Worm (Caenorhabditis elegans) whole organism, L4 larva: ENCODE measurements around the gene tbc-10.

ENCODE experiments used
- F26F4.8 ChIP-seq: fragments of 200-800 bp; sonication (Bioruptor generic); conservative IDR thresholded peaks from 2 replicates; pipeline ENCODE4 v1.3.6; 2022; ENCODE audit warnings: missing genetic modification characterization, missing compliant biosample characterization
- F44E2.7 ChIP-seq: fragments of 200-800 bp; sonication (Bioruptor generic); IDR thresholded peaks from 2 replicates; pipeline ENCODE4 v2.1.2; 2022; ENCODE audit warnings: missing genetic modification characterization, missing compliant biosample characterization
- F49E8.2 ChIP-seq: sonication (generic microtip); optimal IDR thresholded peaks from 2 replicates; lab custom pipeline; 2016; ENCODE audit warnings: missing compliant biosample characterization, mild to moderate bottlenecking, missing genetic modification characterization, borderline replicate concordance
- T20F7.1 ChIP-seq: fragments of 200-800 bp; sonication (Bioruptor generic); optimal IDR thresholded peaks from 2 replicates; lab custom pipeline; 2018; ENCODE audit warnings: mild to moderate bottlenecking, missing genetic modification characterization, missing compliant biosample characterization
- Y48G9A.11 ChIP-seq: fragments of 200-800 bp; sonication (Bioruptor generic); IDR thresholded peaks from 2 replicates; pipeline ENCODE4 v1.3.6; 2022; ENCODE audit warnings: missing genetic modification reagents, missing genetic modification characterization, missing compliant biosample characterization
- attf-4 ChIP-seq: sonication (generic microtip); optimal IDR thresholded peaks from 3 replicates; lab custom pipeline; 2017; ENCODE audit warnings: missing biosample characterization, missing genetic modification characterization
- ceh-32 ChIP-seq: sonication (generic microtip); optimal IDR thresholded peaks from 2 replicates; lab custom pipeline; 2016; ENCODE audit warnings: mild to moderate bottlenecking, missing genetic modification characterization, missing compliant biosample characterization; ENCODE audit not compliant: poor library complexity
- daf-16 ChIP-seq, 3 experiments: sonication (generic microtip); optimal IDR thresholded peaks; 2 replicates each; lab custom pipeline; 2016 to 2017; ENCODE audit warnings: missing genetic modification characterization in 3 of 3, missing genetic modification reagents in 3 of 3, mild to moderate bottlenecking in 2 of 3, missing compliant biosample characterization in 2 of 3, missing biosample characterization in 1 of 3, moderate library complexity in 1 of 3
- dmd-6 ChIP-seq: fragments of 200-800 bp; sonication (Bioruptor generic); IDR thresholded peaks from 2 replicates; pipeline ENCODE4 v1.3.6; 2022; ENCODE audit warnings: missing genetic modification reagents, missing genetic modification characterization, missing compliant biosample characterization
- dpl-1 ChIP-seq: fragments of 150-350 bp; optimal IDR thresholded peaks from 2 replicates; lab custom pipeline; 2014; ENCODE audit warnings: missing biosample characterization, missing genetic modification reagents, missing genetic modification characterization
- duxl-1 ChIP-seq: sonication (generic microtip); optimal IDR thresholded peaks from 2 replicates; lab custom pipeline; 2016; ENCODE audit warnings: mild to moderate bottlenecking, missing genetic modification characterization, moderate library complexity, missing compliant biosample characterization; ENCODE audit not compliant: poor library complexity
- dve-1 ChIP-seq: sonication (generic microtip); optimal IDR thresholded peaks from 2 replicates; lab custom pipeline; 2017; ENCODE audit warnings: antibody characterized with exemption, mild to moderate bottlenecking, missing genetic modification characterization, missing compliant biosample characterization; ENCODE audit not compliant: insufficient read depth
- egl-27 ChIP-seq: sonication (generic microtip); optimal IDR thresholded peaks from 3 replicates; lab custom pipeline; 2017; ENCODE audit warnings: missing biosample characterization, missing genetic modification reagents, missing genetic modification characterization
- egl-43 ChIP-seq: fragments of 200-800 bp; sonication (Bioruptor generic); IDR thresholded peaks from 2 replicates; pipeline ENCODE4 v1.3.6; 2022; ENCODE audit warnings: missing genetic modification reagents, missing genetic modification characterization, missing compliant biosample characterization
- fos-1 ChIP-seq: fragments of 150-350 bp; optimal IDR thresholded peaks from 2 replicates; lab custom pipeline; 2014; ENCODE audit warnings: missing biosample characterization, missing genetic modification characterization
- hlh-11 ChIP-seq: fragments of 200-800 bp; sonication (Bioruptor generic); optimal IDR thresholded peaks from 2 replicates; lab custom pipeline; 2018; ENCODE audit warnings: mild to moderate bottlenecking, missing genetic modification characterization, missing compliant biosample characterization
- hlh-30 ChIP-seq: sonication (generic microtip); optimal IDR thresholded peaks from 2 replicates; lab custom pipeline; 2017; ENCODE audit warnings: antibody characterized with exemption, mild to moderate bottlenecking, missing genetic modification characterization, missing compliant biosample characterization; ENCODE audit not compliant: insufficient read depth
- hmg-1.1 ChIP-seq: fragments of 200-800 bp; sonication (Bioruptor generic); IDR thresholded peaks from 2 replicates; pipeline ENCODE4 v1.3.6; 2022; ENCODE audit warnings: missing genetic modification reagents, missing genetic modification characterization, missing compliant biosample characterization
- lin-1 ChIP-seq: fragments of 200-800 bp; sonication (Bioruptor generic); IDR thresholded peaks from 2 replicates; pipeline ENCODE4 v1.3.6; 2022; ENCODE audit warnings: missing genetic modification reagents, missing genetic modification characterization, missing compliant biosample characterization
- lir-3 ChIP-seq: sonication (generic microtip); optimal IDR thresholded peaks from 2 replicates; lab custom pipeline; 2016; ENCODE audit warnings: mild to moderate bottlenecking, missing genetic modification characterization, missing compliant biosample characterization
- mdt-29 ChIP-seq: fragments of 200-800 bp; sonication (Bioruptor generic); IDR thresholded peaks from 2 replicates; pipeline ENCODE4 v1.3.6; 2022; ENCODE audit warnings: missing genetic modification reagents, missing genetic modification characterization, missing compliant biosample characterization
- mep-1 ChIP-seq: fragments of 150-350 bp; sonication (generic microtip); optimal IDR thresholded peaks from 3 replicates; lab custom pipeline; 2014; ENCODE audit warnings: missing biosample characterization, missing genetic modification characterization
- mxl-2 ChIP-seq: fragments of 200-800 bp; sonication (Bioruptor generic); conservative IDR thresholded peaks from 2 replicates; pipeline ENCODE4 v1.3.6; 2022; ENCODE audit warnings: missing genetic modification reagents, missing genetic modification characterization, missing compliant biosample characterization
- nhr-10 ChIP-seq: fragments of 150-350 bp; optimal IDR thresholded peaks from 2 replicates; lab custom pipeline; 2014; ENCODE audit warnings: missing biosample characterization, missing genetic modification characterization
- nhr-237 ChIP-seq: sonication (generic microtip); optimal IDR thresholded peaks from 2 replicates; lab custom pipeline; 2017; ENCODE audit warnings: missing biosample characterization, missing genetic modification characterization
- nhr-28 ChIP-seq: fragments of 150-350 bp; optimal IDR thresholded peaks from 2 replicates; lab custom pipeline; 2014; ENCODE audit warnings: missing biosample characterization, missing genetic modification characterization
- nhr-42 ChIP-seq: fragments of 200-800 bp; sonication (Bioruptor generic); IDR thresholded peaks from 2 replicates; pipeline ENCODE4 v1.3.6; 2022; ENCODE audit warnings: missing genetic modification characterization, missing compliant biosample characterization
- nhr-48 ChIP-seq: sonication (generic microtip); optimal IDR thresholded peaks from 2 replicates; lab custom pipeline; 2016; ENCODE audit warnings: mild to moderate bottlenecking, missing genetic modification characterization, missing compliant biosample characterization
- nhr-6 ChIP-seq: fragments of 150-350 bp; optimal IDR thresholded peaks from 2 replicates; lab custom pipeline; 2014; ENCODE audit warnings: missing biosample characterization, missing genetic modification characterization
- nhr-77 ChIP-seq: fragments of 150-350 bp; optimal IDR thresholded peaks from 2 replicates; lab custom pipeline; 2014; ENCODE audit warnings: missing biosample characterization, missing genetic modification characterization
- pha-4 ChIP-seq, 2 experiments: fragments of 150-350 bp in 1 of 2; fragments of 200-800 bp in 1 of 2; sonication (Bioruptor generic) in 1 of 2; IDR thresholded peaks in 1 of 2; optimal IDR thresholded peaks in 1 of 2; 2 replicates each; pipeline versions ENCODE4 v1.3.6 to Lab custom; 2014 to 2022; ENCODE audit warnings: missing genetic modification characterization in 2 of 2, missing genetic modification reagents in 2 of 2, missing biosample characterization in 1 of 2, missing compliant biosample characterization in 1 of 2
- php-3 ChIP-seq: fragments of 200-800 bp; sonication (Bioruptor generic); IDR thresholded peaks from 2 replicates; pipeline ENCODE4 v1.3.6; 2022; ENCODE audit warnings: missing genetic modification reagents, missing genetic modification characterization, missing compliant biosample characterization
- pqm-1 ChIP-seq: sonication (generic microtip); optimal IDR thresholded peaks from 2 replicates; lab custom pipeline; 2017; ENCODE audit warnings: missing biosample characterization, missing genetic modification characterization
- sdz-12 ChIP-seq: fragments of 200-800 bp; sonication (Bioruptor generic); optimal IDR thresholded peaks from 2 replicates; lab custom pipeline; 2018; ENCODE audit warnings: mild to moderate bottlenecking, missing genetic modification characterization, missing compliant biosample characterization
- set-16 ChIP-seq: fragments of 200-800 bp; sonication (Bioruptor generic); IDR thresholded peaks from 2 replicates; pipeline ENCODE4 v1.3.6; 2022; ENCODE audit warnings: missing genetic modification reagents, missing genetic modification characterization, missing compliant biosample characterization
- skn-1 ChIP-seq: fragments of 150-350 bp; optimal IDR thresholded peaks from 2 replicates; lab custom pipeline; 2014; ENCODE audit warnings: missing biosample characterization, missing genetic modification characterization
- tra-1 ChIP-seq: fragments of 200-800 bp; sonication (Bioruptor generic); IDR thresholded peaks from 2 replicates; pipeline ENCODE4 v1.3.6; 2022; ENCODE audit warnings: missing genetic modification reagents, missing genetic modification characterization, missing compliant biosample characterization
- unc-62 ChIP-seq, 3 experiments: fragments of 150-350 bp in 1 of 3; sonication (generic microtip); optimal IDR thresholded peaks in 2 of 3; peaks in 1 of 3; 1 replicate in 1 of 3; 2 replicates in 2 of 3; lab custom pipeline; 2014 to 2017; ENCODE audit warnings: missing biosample characterization in 3 of 3, missing genetic modification characterization in 3 of 3, missing genetic modification reagents in 3 of 3, missing genotype in 1 of 3
- zip-2 ChIP-seq: fragments of 150-350 bp; optimal IDR thresholded peaks from 2 replicates; lab custom pipeline; 2014; ENCODE audit warnings: missing biosample characterization, missing genetic modification characterization
- ztf-11 ChIP-seq: fragments of 150-350 bp; optimal IDR thresholded peaks from 2 replicates; lab custom pipeline; 2014; ENCODE audit warnings: missing biosample characterization, missing genetic modification characterization

tbc-10 gene

DNA sequence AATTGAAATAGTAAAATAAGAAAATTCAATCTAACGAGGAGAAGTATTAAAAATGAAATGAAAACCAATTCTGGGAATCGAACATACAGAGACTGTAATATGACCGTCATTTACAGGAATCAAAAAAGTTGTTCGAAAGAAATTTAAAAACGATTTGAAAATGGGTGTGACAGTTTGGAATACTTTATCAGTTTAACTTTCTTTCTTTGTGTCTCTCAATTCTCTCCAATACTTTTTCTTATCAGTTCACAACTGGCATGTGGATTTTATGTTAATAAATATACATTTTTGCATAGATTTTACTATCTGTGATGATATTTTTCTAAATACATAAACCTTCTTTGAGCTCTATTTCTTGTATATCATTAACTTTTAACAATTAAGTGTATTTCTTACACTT, 38.7 kb upstream of the tbc-10 start:
- peak; percentile 78 for TF ChIP-seq dmd-6 (GFP tag; lab: Robert Waterston, UW)
- peak; percentile 78 for TF ChIP-seq php-3

DNA sequence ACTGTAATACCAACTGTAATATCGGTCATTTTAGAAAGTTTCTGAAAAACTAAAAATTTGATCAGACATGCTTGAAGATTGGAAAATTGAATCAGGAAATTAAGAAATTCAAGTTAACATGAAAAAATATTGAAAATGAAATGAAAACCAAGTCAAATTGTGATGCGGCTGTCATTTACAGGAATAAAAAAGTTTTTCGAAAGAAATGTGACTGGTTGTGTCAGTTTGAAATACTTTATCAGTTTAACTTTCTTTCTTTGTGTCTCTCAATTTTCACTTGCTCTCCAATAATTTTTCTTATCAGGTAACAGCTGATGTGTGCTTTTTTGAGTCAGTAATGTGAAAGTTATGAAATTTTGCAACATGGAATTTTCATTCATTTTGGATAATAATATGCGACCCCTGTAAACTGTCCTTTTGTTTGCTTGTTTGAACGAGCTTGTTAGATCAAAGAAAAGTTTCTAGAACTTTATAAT, 36.8 kb upstream of the tbc-10 start, which contains the start of gene fbxa-60:
fbxa-60 (minus strand) TSS at position 51 of the 476 bp plus-strand sequence.
- no peak for TF ChIP-seq ztf-11
- TF ChIP-seq hlh-11 (tag; lab: Kevin White, UChicago): peak; percentile 82
- peak; percentile 61 for TF ChIP-seq nhr-28 (tag; lab: Kevin White, UChicago)
- TF ChIP-seq nhr-10 (tag; lab: Kevin White, UChicago): no peak
- no peak for TF ChIP-seq nhr-237 (tag; lab: Kevin White, UChicago)
- peak; percentile 66; the same call in 1 of the 2 replicates for TF ChIP-seq tra-1 (GFP tag; lab: Robert Waterston, UW)
- peak; percentile 76 for TF ChIP-seq pqm-1 (tag; lab: Kevin White, UChicago)
- TF ChIP-seq lin-1 (GFP tag; lab: Robert Waterston, UW): peak; percentile 36; the same call in 1 of the 2 replicates
- TF ChIP-seq dve-1 (tag; lab: Kevin White, UChicago): peak; percentile 63
- TF ChIP-seq egl-43 (GFP tag; lab: Robert Waterston, UW): no peak
- peak; percentile 12 for TF ChIP-seq nhr-77
- peak; percentile 95 for TF ChIP-seq dmd-6 (GFP tag; lab: Robert Waterston, UW)
- TF ChIP-seq zip-2 (tag; lab: Kevin White, UChicago): peak; percentile 75
- no peak for TF ChIP-seq nhr-6 (tag; lab: Kevin White, UChicago)
- TF ChIP-seq hlh-30: peak; percentile 16
- TF ChIP-seq php-3: peak; percentile 80
- no peak for TF ChIP-seq duxl-1 (tag; lab: Kevin White, UChicago)
- TF ChIP-seq mxl-2 (GFP tag; lab: Robert Waterston, UW): no peak
- no peak for TF ChIP-seq daf-16 (GFP tag; optimal IDR thresholded peaks at IDR 0.05; lab: Kevin White, UChicago)
- peak; percentile 53 for TF ChIP-seq daf-16 (tag; optimal IDR thresholded peaks at IDR 0.05; lab: Kevin White, UChicago)
- no peak for TF ChIP-seq mep-1
- TF ChIP-seq T20F7.1 (GFP tag; lab: Kevin White, UChicago): peak; percentile 54

ce11 chrIII:950472-950871, 32.6 kb upstream of the tbc-10 start, which contains the start of the genes fbxa-67 and fbxa-11:
Gene fbxa-67, minus strand, starts transcription at chrIII:950670.
Gene fbxa-11, plus strand, starts transcription at chrIII:950869.
- TF ChIP-seq mep-1: no peak
- TF ChIP-seq nhr-42 (GFP tag; lab: Robert Waterston, UW): no peak
- no peak for TF ChIP-seq pha-4 (GFP tag; IDR thresholded peaks at IDR 0.05; lab: Robert Waterston, UW)
- TF ChIP-seq pha-4 (tag; optimal IDR thresholded peaks at IDR 0.05; lab: Kevin White, UChicago): no peak
- TF ChIP-seq fos-1: no peak
- peak; percentile 51 for TF ChIP-seq dpl-1 (GFP tag; lab: Kevin White, UChicago)
- TF ChIP-seq dve-1 (tag; lab: Kevin White, UChicago): peak; percentile 21
- TF ChIP-seq F44E2.7 (GFP tag; lab: Robert Waterston, UW): no peak
- no peak for TF ChIP-seq mdt-29
- no peak for TF ChIP-seq pqm-1 (tag; lab: Kevin White, UChicago)
- TF ChIP-seq T20F7.1 (GFP tag; lab: Kevin White, UChicago): peak; percentile 25
- no peak for TF ChIP-seq sdz-12 (GFP tag; lab: Kevin White, UChicago)
- TF ChIP-seq unc-62 (GFP tag; optimal IDR thresholded peaks at IDR 0.05 in 1 of 2; lab: Kevin White, UChicago): no peak
- TF ChIP-seq unc-62 (tag; optimal IDR thresholded peaks at IDR 0.05; lab: Kevin White, UChicago): no peak
- TF ChIP-seq ceh-32: no peak
- TF ChIP-seq F26F4.8 (GFP tag; lab: Robert Waterston, UW): no peak
- TF ChIP-seq F49E8.2 (tag; lab: Kevin White, UChicago): no peak
- no peak for TF ChIP-seq lir-3 (tag; lab: Kevin White, UChicago)

DNA sequence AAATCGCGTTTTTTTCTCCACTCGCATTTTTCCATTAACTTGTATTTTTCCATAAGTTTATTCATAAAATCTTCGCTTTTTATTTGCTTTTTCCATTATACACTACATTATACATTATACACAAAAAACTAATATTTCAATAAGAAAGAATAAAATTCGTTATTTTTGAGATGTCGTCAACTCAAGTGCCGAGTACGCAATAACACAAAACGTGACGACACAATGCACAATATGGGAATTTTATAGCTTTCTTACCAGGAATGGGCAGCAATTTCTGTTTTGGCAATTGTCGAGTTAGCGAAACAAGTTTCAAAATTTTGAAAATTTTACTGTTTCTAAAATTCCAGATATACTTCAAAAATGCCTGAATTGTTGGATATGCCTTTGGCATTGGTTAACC, 30.9 kb upstream of the tbc-10 start, which contains the start of gene fbxa-10:
fbxa-10 (plus strand) TSS at position 207 of the 400 bp plus-strand sequence.
- TF ChIP-seq nhr-48 (tag; lab: Kevin White, UChicago): no peak
- TF ChIP-seq egl-27 (tag; lab: Kevin White, UChicago): no peak
- TF ChIP-seq dmd-6 (GFP tag; lab: Robert Waterston, UW): no peak
- no peak for TF ChIP-seq attf-4 (tag; lab: Kevin White, UChicago)
- TF ChIP-seq set-16 (GFP tag; lab: Robert Waterston, UW): no peak
- no peak for TF ChIP-seq skn-1 (tag; lab: Kevin White, UChicago)
- TF ChIP-seq hmg-1.1: no peak
- TF ChIP-seq nhr-42 (GFP tag; lab: Robert Waterston, UW): no peak
- TF ChIP-seq mep-1: no peak
- TF ChIP-seq nhr-28 (tag; lab: Kevin White, UChicago): no peak
- TF ChIP-seq Y48G9A.11 (GFP tag; lab: Robert Waterston, UW): no peak
- TF ChIP-seq, all 104 proteins: peak for 0
